Worm (Caenorhabditis elegans) whole organism, L2 larva: ENCODE data around the gene Y102A5C.40.
A peak's percentile ranks its signal among the peaks of the same experiment; 100 is the strongest.

ENCODE experiments used
- C34F6.9 ChIP-seq: fragments of 150-350 bp; optimal IDR thresholded peaks from 2 replicates; lab custom pipeline; 2014; ENCODE audit warnings: missing biosample characterization, missing genetic modification characterization
- F13H6.1 ChIP-seq: sonication (generic microtip); optimal IDR thresholded peaks from 2 replicates; lab custom pipeline; 2016; ENCODE audit warnings: missing genetic modification characterization, missing compliant biosample characterization
- R02D3.7 ChIP-seq: fragments of 150-350 bp; optimal IDR thresholded peaks from 2 replicates; lab custom pipeline; 2014; ENCODE audit warnings: missing biosample characterization, missing genetic modification characterization
- Y55F3AM.14 ChIP-seq: fragments of 200-800 bp; sonication (Bioruptor generic); optimal IDR thresholded peaks from 2 replicates; lab custom pipeline; 2018; ENCODE audit warnings: mild to moderate bottlenecking, missing genetic modification characterization, missing compliant biosample characterization
- ZK546.5 ChIP-seq: sonication (generic microtip); optimal IDR thresholded peaks from 2 replicates; lab custom pipeline; 2017; ENCODE audit warnings: missing biosample characterization, missing genetic modification characterization
- aly-2 ChIP-seq: fragments of 150-350 bp; optimal IDR thresholded peaks from 2 replicates; lab custom pipeline; 2014; ENCODE audit warnings: missing biosample characterization, missing genetic modification characterization
- ama-1 ChIP-seq: fragments of 150-350 bp; optimal IDR thresholded peaks from 2 replicates; lab custom pipeline; 2018; ENCODE audit warnings: inconsistent platforms
- blmp-1 ChIP-seq: sonication (generic microtip); optimal IDR thresholded peaks from 2 replicates; lab custom pipeline; 2017; ENCODE audit warnings: missing genetic modification characterization, mild to moderate bottlenecking, missing compliant biosample characterization, antibody characterized with exemption, moderate library complexity; ENCODE audit not compliant: insufficient read depth
- ceh-16 ChIP-seq: fragments of 150-350 bp; optimal IDR thresholded peaks from 2 replicates; lab custom pipeline; 2014; ENCODE audit warnings: missing biosample characterization, missing genetic modification characterization
- crh-2 ChIP-seq: sonication (generic microtip); optimal IDR thresholded peaks from 2 replicates; lab custom pipeline; 2017; ENCODE audit warnings: missing biosample characterization, missing genetic modification characterization
- egl-27 ChIP-seq: sonication (generic microtip); optimal IDR thresholded peaks from 3 replicates; lab custom pipeline; 2017; ENCODE audit warnings: missing biosample characterization, missing genetic modification reagents, missing genetic modification characterization
- elt-1 ChIP-seq: fragments of 150-350 bp; optimal IDR thresholded peaks from 2 replicates; lab custom pipeline; 2014; ENCODE audit warnings: missing biosample characterization, missing genetic modification characterization
- elt-3 ChIP-seq: sonication (generic microtip); optimal IDR thresholded peaks from 2 replicates; lab custom pipeline; 2017; ENCODE audit warnings: missing biosample characterization, missing genetic modification characterization
- fos-1 ChIP-seq: fragments of 150-350 bp; optimal IDR thresholded peaks from 2 replicates; lab custom pipeline; 2014; ENCODE audit warnings: missing biosample characterization, missing genetic modification characterization
- gmeb-1 ChIP-seq: fragments of 150-350 bp; optimal IDR thresholded peaks from 2 replicates; lab custom pipeline; 2014; ENCODE audit warnings: missing biosample characterization, missing genetic modification characterization
- lin-11 ChIP-seq: fragments of 150-350 bp; sonication (generic microtip); optimal IDR thresholded peaks from 2 replicates; lab custom pipeline; 2014; ENCODE audit warnings: missing biosample characterization, missing genetic modification characterization, inconsistent platforms, mixed read lengths
- lin-13 ChIP-seq: fragments of 150-350 bp; optimal IDR thresholded peaks from 2 replicates; lab custom pipeline; 2014; ENCODE audit warnings: missing biosample characterization, missing genetic modification reagents, missing genetic modification characterization
- lin-39 ChIP-seq: fragments of 150-350 bp; optimal IDR thresholded peaks from 2 replicates; lab custom pipeline; 2014; ENCODE audit warnings: missing biosample characterization, missing genetic modification reagents, missing genetic modification characterization
- mab-5 ChIP-seq: fragments of 150-350 bp; optimal IDR thresholded peaks from 2 replicates; lab custom pipeline; 2014; ENCODE audit warnings: missing biosample characterization, missing genetic modification characterization
- mbf-1 ChIP-seq: sonication (generic microtip); optimal IDR thresholded peaks from 2 replicates; lab custom pipeline; 2017; ENCODE audit warnings: missing biosample characterization, missing genetic modification characterization
- mdl-1 ChIP-seq, 2 experiments: fragments of 150-350 bp in 1 of 2; sonication (generic microtip) in 1 of 2; optimal IDR thresholded peaks; 2 replicates each; lab custom pipeline; 2017; ENCODE audit warnings: missing biosample characterization in 2 of 2, missing genetic modification characterization in 2 of 2
- nhr-11 ChIP-seq: fragments of 150-350 bp; optimal IDR thresholded peaks from 2 replicates; lab custom pipeline; 2014; ENCODE audit warnings: missing biosample characterization, missing genetic modification characterization
- nhr-12 ChIP-seq: fragments of 150-350 bp; optimal IDR thresholded peaks from 2 replicates; lab custom pipeline; 2014; ENCODE audit warnings: missing biosample characterization, missing genetic modification characterization
- nhr-129 ChIP-seq: fragments of 150-350 bp; optimal IDR thresholded peaks from 2 replicates; lab custom pipeline; 2014; ENCODE audit warnings: missing biosample characterization, missing genetic modification characterization
- nhr-21 ChIP-seq: fragments of 150-350 bp; optimal IDR thresholded peaks from 2 replicates; lab custom pipeline; 2014; ENCODE audit warnings: missing biosample characterization, missing genetic modification characterization
- nhr-23 ChIP-seq: fragments of 150-350 bp; optimal IDR thresholded peaks from 2 replicates; lab custom pipeline; 2014; ENCODE audit warnings: missing biosample characterization, missing genetic modification reagents, missing genetic modification characterization
- nhr-237 ChIP-seq: fragments of 150-350 bp; optimal IDR thresholded peaks from 2 replicates; lab custom pipeline; 2014; ENCODE audit warnings: missing biosample characterization, missing genetic modification characterization
- nhr-6 ChIP-seq: fragments of 150-350 bp; optimal IDR thresholded peaks from 2 replicates; lab custom pipeline; 2014; ENCODE audit warnings: missing biosample characterization, missing genetic modification characterization
- nhr-77 ChIP-seq: fragments of 150-350 bp; optimal IDR thresholded peaks from 2 replicates; lab custom pipeline; 2014; ENCODE audit warnings: missing biosample characterization, missing genetic modification characterization
- peb-1 ChIP-seq: fragments of 150-350 bp; optimal IDR thresholded peaks from 2 replicates; lab custom pipeline; 2014; ENCODE audit warnings: missing biosample characterization, missing genetic modification characterization
- sem-4 ChIP-seq: fragments of 150-350 bp; optimal IDR thresholded peaks from 2 replicates; lab custom pipeline; 2014; ENCODE audit warnings: missing biosample characterization, missing genetic modification reagents, missing genetic modification characterization
- skn-1 ChIP-seq: sonication (generic microtip); optimal IDR thresholded peaks from 2 replicates; lab custom pipeline; 2017; ENCODE audit warnings: missing biosample characterization, missing genetic modification characterization
- sma-3 ChIP-seq: sonication (generic microtip); optimal IDR thresholded peaks from 2 replicates; lab custom pipeline; 2016; ENCODE audit warnings: missing genetic modification reagents, missing genetic modification characterization, missing compliant biosample characterization
- sma-9 ChIP-seq, 2 experiments: fragments of 150-350 bp in 1 of 2; sonication (generic microtip) in 1 of 2; optimal IDR thresholded peaks; 2 replicates each; lab custom pipeline; 2014 to 2016; ENCODE audit warnings: missing genetic modification characterization in 2 of 2, mild to moderate bottlenecking in 1 of 2, missing biosample characterization in 1 of 2, missing compliant biosample characterization in 1 of 2, missing genetic modification reagents in 1 of 2, moderate library complexity in 1 of 2
- snpc-4 ChIP-seq: fragments of 150-350 bp; optimal IDR thresholded peaks from 2 replicates; lab custom pipeline; 2014; ENCODE audit warnings: missing biosample characterization, missing genetic modification characterization
- unc-55 ChIP-seq: fragments of 150-350 bp; sonication (generic microtip); optimal IDR thresholded peaks from 3 replicates; lab custom pipeline; 2014; ENCODE audit warnings: missing biosample characterization, missing genetic modification reagents, missing genetic modification characterization
- unc-62 ChIP-seq: fragments of 150-350 bp; optimal IDR thresholded peaks from 2 replicates; lab custom pipeline; 2014; ENCODE audit warnings: missing biosample characterization, missing genetic modification reagents, missing genetic modification characterization
- zag-1 ChIP-seq: fragments of 150-350 bp; optimal IDR thresholded peaks from 2 replicates; lab custom pipeline; 2014; ENCODE audit warnings: missing biosample characterization, missing genetic modification characterization
- ztf-1 ChIP-seq: fragments of 200-800 bp; sonication (Bioruptor generic); conservative IDR thresholded peaks from 2 replicates; pipeline ENCODE4 v1.3.6; 2022; ENCODE audit warnings: missing genetic modification characterization, missing compliant biosample characterization
- ztf-4 ChIP-seq: fragments of 150-350 bp; optimal IDR thresholded peaks from 2 replicates; lab custom pipeline; 2014; ENCODE audit warnings: missing biosample characterization, missing genetic modification characterization

Gene Y102A5C.40

DNA sequence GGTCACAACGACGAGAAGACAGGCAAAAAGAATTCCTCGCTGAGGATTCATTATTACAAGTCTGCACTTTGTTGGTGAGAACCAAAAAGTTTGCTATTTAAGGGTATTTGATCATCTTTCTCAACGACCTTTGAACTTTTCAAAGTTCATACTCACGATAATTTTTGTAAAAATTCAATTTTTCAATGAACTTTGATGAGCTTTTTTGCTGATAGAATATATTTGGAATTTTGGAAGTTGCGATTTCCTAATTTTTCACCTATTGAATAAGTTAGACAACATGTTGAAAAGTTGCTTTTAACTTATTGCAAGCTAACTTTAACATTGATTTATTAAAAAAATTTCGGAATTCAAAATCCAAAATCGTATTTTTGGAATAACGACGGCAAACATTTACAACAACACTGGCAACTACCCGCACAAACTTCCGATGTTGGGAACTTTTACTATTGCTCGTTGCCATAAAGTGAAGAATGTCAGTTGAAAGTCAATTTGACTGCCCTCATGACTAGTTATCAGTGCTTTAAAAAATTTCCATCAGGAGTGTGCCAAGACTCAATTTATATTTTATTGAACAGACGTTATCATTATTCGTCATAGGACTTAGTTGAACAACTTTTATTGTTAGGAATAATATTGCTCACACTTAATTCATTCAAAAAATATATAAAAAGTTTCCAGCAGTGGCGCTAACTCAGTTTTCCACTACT, 35.8 kb upstream of the Y102A5C.40 start, which contains the start of the genes F49H6.8 and F49H6.5:
Gene F49H6.8, minus strand, starts transcription at position 51 of the 710 bp plus-strand sequence.
Gene F49H6.5, plus strand, starts transcription at position 629 of the 710 bp plus-strand sequence.
- TF ChIP-seq lin-13 (GFP tag; lab: Kevin White, UChicago) (no peak), nhr-129 (tag; lab: Kevin White, UChicago) (no peak), nhr-6 (tag; lab: Kevin White, UChicago) (no peak), ZK546.5 (tag; lab: Kevin White, UChicago) (no peak), skn-1 (no peak), nhr-77 (no peak), C34F6.9 (tag; lab: Kevin White, UChicago) (no peak), ama-1 (no peak), sem-4 (tag; lab: Kevin White, UChicago) (no peak), mbf-1 (tag; lab: Kevin White, UChicago) (no peak), nhr-21 (tag; lab: Kevin White, UChicago) (no peak), zag-1 (tag; lab: Kevin White, UChicago) (no peak), ztf-4 (no peak), unc-62 (GFP tag; lab: Kevin White, UChicago) (no peak)

DNA sequence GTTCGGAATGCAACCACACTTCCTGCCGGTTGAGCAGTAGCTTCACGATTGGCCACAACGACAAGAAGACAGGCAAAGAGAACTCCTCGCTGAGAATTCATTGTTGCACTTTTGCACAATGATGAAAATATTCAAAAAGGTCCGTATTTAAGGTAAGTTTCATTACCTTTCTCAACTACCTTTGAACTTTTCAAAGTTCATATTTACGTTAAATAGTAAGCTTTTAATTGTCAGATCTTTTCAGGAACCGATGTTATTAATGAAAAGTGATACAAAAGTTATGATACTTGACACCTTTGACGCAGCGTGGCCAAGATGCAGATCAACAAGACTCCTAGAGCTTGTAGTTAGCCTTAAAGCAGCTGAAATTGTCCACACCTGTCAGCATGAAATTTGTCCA, 34.4 kb upstream of the Y102A5C.40 start, which contains the start of gene F49H6.12:
Gene F49H6.12, minus strand, starts transcription at position 101 of the 400 bp plus-strand sequence.
- TF ChIP-seq F13H6.1 (no peak), sem-4 (tag; lab: Kevin White, UChicago) (no peak), ceh-16 (no peak), ZK546.5 (tag; lab: Kevin White, UChicago) (no peak), nhr-77 (no peak), peb-1 (tag; lab: Kevin White, UChicago) (no peak), fos-1 (no peak), gmeb-1 (tag; lab: Kevin White, UChicago) (no peak)

ce11 chrV:17019690-17020089, 32.8 kb upstream of the Y102A5C.40 start, which contains the start of gene F49H6.17:
F49H6.17 (plus strand) TSS chrV:17019990.
- TF ChIP-seq crh-2: no peak
- no peak for TF ChIP-seq elt-1 (tag; lab: Kevin White, UChicago)
- no peak for TF ChIP-seq lin-11 (tag; lab: Kevin White, UChicago)
- no peak for TF ChIP-seq ama-1
- no peak for TF ChIP-seq C34F6.9 (tag; lab: Kevin White, UChicago)
- TF ChIP-seq gmeb-1 (tag; lab: Kevin White, UChicago): no peak
- no peak for TF ChIP-seq unc-62 (GFP tag; lab: Kevin White, UChicago)
- no peak for TF ChIP-seq nhr-23
- no peak for TF ChIP-seq ztf-1 (GFP tag; lab: Robert Waterston, UW)
- TF ChIP-seq sem-4 (tag; lab: Kevin White, UChicago): no peak
- TF ChIP-seq Y55F3AM.14 (GFP tag; lab: Kevin White, UChicago): no peak
- no peak for TF ChIP-seq nhr-21 (tag; lab: Kevin White, UChicago)
- TF ChIP-seq snpc-4 (tag; lab: Kevin White, UChicago): no peak
- TF ChIP-seq nhr-12 (tag; lab: Kevin White, UChicago): no peak
- no peak for TF ChIP-seq nhr-11 (tag; lab: Kevin White, UChicago)
- no peak for TF ChIP-seq sma-3 (GFP tag; lab: Kevin White, UChicago)

DNA sequence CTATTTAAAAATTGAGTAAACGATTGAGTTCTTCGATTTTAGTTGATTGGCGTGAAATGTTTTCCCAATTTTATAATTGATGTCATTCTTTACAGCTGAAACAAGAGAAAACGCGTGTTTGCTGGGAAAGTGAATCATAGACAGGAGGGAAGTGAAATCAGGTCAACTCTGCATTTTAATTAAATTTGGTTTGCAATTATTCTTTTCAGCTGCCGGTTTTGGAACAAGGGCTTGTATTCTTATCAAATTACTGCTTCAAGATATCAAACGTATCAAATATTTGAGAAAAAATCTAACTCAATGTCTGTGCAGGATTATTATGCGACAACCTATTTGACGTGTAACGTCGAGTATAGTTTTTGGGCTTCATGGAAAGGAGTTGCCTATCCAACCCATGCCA, 29.9 kb upstream of the Y102A5C.40 start, which contains the start of gene srh-97:
Gene srh-97, plus strand, starts transcription at position 301 of the 400 bp plus-strand sequence.
- TF ChIP-seq unc-55: no peak
- no peak for TF ChIP-seq aly-2 (tag; lab: Kevin White, UChicago)
- TF ChIP-seq elt-1 (tag; lab: Kevin White, UChicago): no peak
- TF ChIP-seq mab-5: no peak
- TF ChIP-seq sma-3 (GFP tag; lab: Kevin White, UChicago): no peak
- TF ChIP-seq mdl-1 (tag; optimal IDR thresholded peaks at IDR 0.05; lab: Kevin White, UChicago): no peak

DNA sequence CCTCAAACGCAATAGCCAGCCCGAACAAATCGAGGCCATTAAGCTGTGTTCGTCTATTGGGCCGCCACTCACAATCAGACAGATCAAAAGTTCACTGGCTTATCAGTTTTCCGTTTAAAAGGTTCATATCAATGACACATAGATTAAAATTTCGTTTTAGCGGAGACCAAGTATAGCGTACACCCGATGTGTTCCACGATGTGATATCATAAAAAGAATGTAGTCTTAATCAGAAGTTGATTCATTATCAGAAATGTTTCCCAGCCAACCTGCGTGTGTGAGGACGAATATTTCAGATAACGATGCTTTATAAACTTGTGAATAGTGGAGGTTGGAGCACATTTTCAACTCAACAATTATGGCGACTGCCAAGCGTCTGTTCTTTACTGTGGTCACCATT, 27.1 kb upstream of the Y102A5C.40 start, which contains the start of gene clc-13:
Gene clc-13, plus strand, starts transcription at position 359 of the 400 bp plus-strand sequence.
- TF ChIP-seq ztf-1 (GFP tag; lab: Robert Waterston, UW) (no peak), sma-9 (GFP tag; optimal IDR thresholded peaks at IDR 0.05; lab: Kevin White, UChicago) (peak; percentile 80), sma-9 (tag; optimal IDR thresholded peaks at IDR 0.05; lab: Kevin White, UChicago) (no peak), fos-1 (peak; percentile 81), blmp-1 (no peak), R02D3.7 (tag; lab: Kevin White, UChicago) (no peak), lin-13 (GFP tag; lab: Kevin White, UChicago) (no peak), lin-39 (tag; lab: Kevin White, UChicago) (no peak), F13H6.1 (no peak), ZK546.5 (tag; lab: Kevin White, UChicago) (no peak), egl-27 (tag; lab: Kevin White, UChicago) (no peak), elt-3 (tag; lab: Kevin White, UChicago) (no peak), mdl-1 (tag; optimal IDR thresholded peaks at IDR 0.05; lab: Kevin White, UChicago) (no peak), unc-55 (no peak), nhr-237 (tag; lab: Kevin White, UChicago) (no peak), zag-1 (tag; lab: Kevin White, UChicago) (no peak), gmeb-1 (tag; lab: Kevin White, UChicago) (peak; percentile 5), nhr-21 (tag; lab: Kevin White, UChicago) (no peak), elt-1 (tag; lab: Kevin White, UChicago) (no peak)
